Worm (Caenorhabditis elegans) whole organism, L2 larva: ENCODE measurements around the gene C33C12.11.

Source experiments
- C34F6.9 ChIP-seq: fragments of 150-350 bp; optimal IDR thresholded peaks from 2 replicates; lab custom pipeline; 2014; ENCODE audit warnings: missing biosample characterization, missing genetic modification characterization
- F13H6.1 ChIP-seq: sonication (generic microtip); optimal IDR thresholded peaks from 2 replicates; lab custom pipeline; 2016; ENCODE audit warnings: missing genetic modification characterization, missing compliant biosample characterization
- R02D3.7 ChIP-seq: fragments of 150-350 bp; optimal IDR thresholded peaks from 2 replicates; lab custom pipeline; 2014; ENCODE audit warnings: missing biosample characterization, missing genetic modification characterization
- Y55F3AM.14 ChIP-seq: fragments of 200-800 bp; sonication (Bioruptor generic); optimal IDR thresholded peaks from 2 replicates; lab custom pipeline; 2018; ENCODE audit warnings: mild to moderate bottlenecking, missing genetic modification characterization, missing compliant biosample characterization
- ZK546.5 ChIP-seq: sonication (generic microtip); optimal IDR thresholded peaks from 2 replicates; lab custom pipeline; 2017; ENCODE audit warnings: missing biosample characterization, missing genetic modification characterization
- alr-1 ChIP-seq: fragments of 150-350 bp; optimal IDR thresholded peaks from 2 replicates; lab custom pipeline; 2014; ENCODE audit warnings: missing biosample characterization, missing genetic modification characterization
- aly-2 ChIP-seq: fragments of 150-350 bp; optimal IDR thresholded peaks from 2 replicates; lab custom pipeline; 2014; ENCODE audit warnings: missing biosample characterization, missing genetic modification characterization
- ama-1 ChIP-seq: fragments of 150-350 bp; optimal IDR thresholded peaks from 2 replicates; lab custom pipeline; 2018; ENCODE audit warnings: inconsistent platforms
- blmp-1 ChIP-seq: sonication (generic microtip); optimal IDR thresholded peaks from 2 replicates; lab custom pipeline; 2017; ENCODE audit warnings: missing genetic modification characterization, mild to moderate bottlenecking, missing compliant biosample characterization, antibody characterized with exemption, moderate library complexity; ENCODE audit not compliant: insufficient read depth
- ceh-16 ChIP-seq: fragments of 150-350 bp; optimal IDR thresholded peaks from 2 replicates; lab custom pipeline; 2014; ENCODE audit warnings: missing biosample characterization, missing genetic modification characterization
- ceh-82 ChIP-seq: fragments of 150-350 bp; optimal IDR thresholded peaks from 2 replicates; lab custom pipeline; 2014; ENCODE audit warnings: missing biosample characterization, missing genetic modification characterization
- crh-2 ChIP-seq: sonication (generic microtip); optimal IDR thresholded peaks from 2 replicates; lab custom pipeline; 2017; ENCODE audit warnings: missing biosample characterization, missing genetic modification characterization
- dmd-4 ChIP-seq: sonication (generic microtip); optimal IDR thresholded peaks from 2 replicates; lab custom pipeline; 2017; ENCODE audit warnings: missing biosample characterization, missing genetic modification characterization
- egl-27 ChIP-seq: sonication (generic microtip); optimal IDR thresholded peaks from 3 replicates; lab custom pipeline; 2017; ENCODE audit warnings: missing biosample characterization, missing genetic modification reagents, missing genetic modification characterization
- elt-1 ChIP-seq: fragments of 150-350 bp; optimal IDR thresholded peaks from 2 replicates; lab custom pipeline; 2014; ENCODE audit warnings: missing biosample characterization, missing genetic modification characterization
- elt-3 ChIP-seq: sonication (generic microtip); optimal IDR thresholded peaks from 2 replicates; lab custom pipeline; 2017; ENCODE audit warnings: missing biosample characterization, missing genetic modification characterization
- fos-1 ChIP-seq: fragments of 150-350 bp; optimal IDR thresholded peaks from 2 replicates; lab custom pipeline; 2014; ENCODE audit warnings: missing biosample characterization, missing genetic modification characterization
- gmeb-1 ChIP-seq: fragments of 150-350 bp; optimal IDR thresholded peaks from 2 replicates; lab custom pipeline; 2014; ENCODE audit warnings: missing biosample characterization, missing genetic modification characterization
- lin-13 ChIP-seq: fragments of 150-350 bp; optimal IDR thresholded peaks from 2 replicates; lab custom pipeline; 2014; ENCODE audit warnings: missing biosample characterization, missing genetic modification reagents, missing genetic modification characterization
- lsy-2 ChIP-seq, 2 experiments: fragments of 150-350 bp in 1 of 2; sonication (generic microtip) in 1 of 2; optimal IDR thresholded peaks; 2 replicates each; lab custom pipeline; 2014 to 2017; ENCODE audit warnings: missing biosample characterization in 2 of 2, missing genetic modification characterization in 2 of 2
- mab-5 ChIP-seq: fragments of 150-350 bp; optimal IDR thresholded peaks from 2 replicates; lab custom pipeline; 2014; ENCODE audit warnings: missing biosample characterization, missing genetic modification characterization
- mbf-1 ChIP-seq: sonication (generic microtip); optimal IDR thresholded peaks from 2 replicates; lab custom pipeline; 2017; ENCODE audit warnings: missing biosample characterization, missing genetic modification characterization
- mdl-1 ChIP-seq, 2 experiments: fragments of 150-350 bp in 1 of 2; sonication (generic microtip) in 1 of 2; optimal IDR thresholded peaks; 2 replicates each; lab custom pipeline; 2017; ENCODE audit warnings: missing biosample characterization in 2 of 2, missing genetic modification characterization in 2 of 2
- nhr-10 ChIP-seq: sonication (generic microtip); optimal IDR thresholded peaks from 2 replicates; lab custom pipeline; 2017; ENCODE audit warnings: missing biosample characterization, missing genetic modification characterization
- nhr-11 ChIP-seq: fragments of 150-350 bp; optimal IDR thresholded peaks from 2 replicates; lab custom pipeline; 2014; ENCODE audit warnings: missing biosample characterization, missing genetic modification characterization
- nhr-12 ChIP-seq: fragments of 150-350 bp; optimal IDR thresholded peaks from 2 replicates; lab custom pipeline; 2014; ENCODE audit warnings: missing biosample characterization, missing genetic modification characterization
- nhr-129 ChIP-seq: fragments of 150-350 bp; optimal IDR thresholded peaks from 2 replicates; lab custom pipeline; 2014; ENCODE audit warnings: missing biosample characterization, missing genetic modification characterization
- nhr-21 ChIP-seq: fragments of 150-350 bp; optimal IDR thresholded peaks from 2 replicates; lab custom pipeline; 2014; ENCODE audit warnings: missing biosample characterization, missing genetic modification characterization
- nhr-237 ChIP-seq: fragments of 150-350 bp; optimal IDR thresholded peaks from 2 replicates; lab custom pipeline; 2014; ENCODE audit warnings: missing biosample characterization, missing genetic modification characterization
- nhr-25 ChIP-seq: fragments of 150-350 bp; sonication (generic microtip); optimal IDR thresholded peaks from 3 replicates; lab custom pipeline; 2014; ENCODE audit warnings: missing biosample characterization, missing genetic modification characterization
- nhr-6 ChIP-seq: fragments of 150-350 bp; optimal IDR thresholded peaks from 2 replicates; lab custom pipeline; 2014; ENCODE audit warnings: missing biosample characterization, missing genetic modification characterization
- nhr-77 ChIP-seq: fragments of 150-350 bp; optimal IDR thresholded peaks from 2 replicates; lab custom pipeline; 2014; ENCODE audit warnings: missing biosample characterization, missing genetic modification characterization
- peb-1 ChIP-seq: fragments of 150-350 bp; optimal IDR thresholded peaks from 2 replicates; lab custom pipeline; 2014; ENCODE audit warnings: missing biosample characterization, missing genetic modification characterization
- sem-4 ChIP-seq: fragments of 150-350 bp; optimal IDR thresholded peaks from 2 replicates; lab custom pipeline; 2014; ENCODE audit warnings: missing biosample characterization, missing genetic modification reagents, missing genetic modification characterization
- skn-1 ChIP-seq: sonication (generic microtip); optimal IDR thresholded peaks from 2 replicates; lab custom pipeline; 2017; ENCODE audit warnings: missing biosample characterization, missing genetic modification characterization
- sma-3 ChIP-seq: sonication (generic microtip); optimal IDR thresholded peaks from 2 replicates; lab custom pipeline; 2016; ENCODE audit warnings: missing genetic modification reagents, missing genetic modification characterization, missing compliant biosample characterization
- sma-9 ChIP-seq, 2 experiments: fragments of 150-350 bp in 1 of 2; sonication (generic microtip) in 1 of 2; optimal IDR thresholded peaks; 2 replicates each; lab custom pipeline; 2014 to 2016; ENCODE audit warnings: missing genetic modification characterization in 2 of 2, mild to moderate bottlenecking in 1 of 2, missing biosample characterization in 1 of 2, missing compliant biosample characterization in 1 of 2, missing genetic modification reagents in 1 of 2, moderate library complexity in 1 of 2
- snpc-4 ChIP-seq: fragments of 150-350 bp; optimal IDR thresholded peaks from 2 replicates; lab custom pipeline; 2014; ENCODE audit warnings: missing biosample characterization, missing genetic modification characterization
- unc-39 ChIP-seq: fragments of 150-350 bp; optimal IDR thresholded peaks from 2 replicates; lab custom pipeline; 2014; ENCODE audit warnings: missing biosample characterization, missing genetic modification characterization
- unc-55 ChIP-seq: fragments of 150-350 bp; sonication (generic microtip); optimal IDR thresholded peaks from 3 replicates; lab custom pipeline; 2014; ENCODE audit warnings: missing biosample characterization, missing genetic modification reagents, missing genetic modification characterization
- unc-62 ChIP-seq: fragments of 150-350 bp; optimal IDR thresholded peaks from 2 replicates; lab custom pipeline; 2014; ENCODE audit warnings: missing biosample characterization, missing genetic modification reagents, missing genetic modification characterization
- zag-1 ChIP-seq: fragments of 150-350 bp; optimal IDR thresholded peaks from 2 replicates; lab custom pipeline; 2014; ENCODE audit warnings: missing biosample characterization, missing genetic modification characterization
- ztf-1 ChIP-seq: fragments of 200-800 bp; sonication (Bioruptor generic); conservative IDR thresholded peaks from 2 replicates; pipeline ENCODE4 v1.3.6; 2022; ENCODE audit warnings: missing genetic modification characterization, missing compliant biosample characterization
- ztf-11 ChIP-seq: sonication (generic microtip); optimal IDR thresholded peaks from 2 replicates; lab custom pipeline; 2017; ENCODE audit warnings: missing biosample characterization, missing genetic modification characterization
- ztf-4 ChIP-seq: fragments of 150-350 bp; optimal IDR thresholded peaks from 2 replicates; lab custom pipeline; 2014; ENCODE audit warnings: missing biosample characterization, missing genetic modification characterization

C33C12.11 gene

ce11 chrII:2197555-2198288 is 34.1 kb upstream of the C33C12.11 start, which contains the start of gene C33C12.1:
TSS of gene C33C12.1 (plus strand) at chrII:2198238.
- TF ChIP-seq egl-27, result no peak
- TF ChIP-seq elt-3 (tag; lab: Kevin White, UChicago), result no peak
- TF ChIP-seq mbf-1 (tag; lab: Kevin White, UChicago), result no peak
- no peak for TF ChIP-seq nhr-10
- TF ChIP-seq unc-62 (GFP tag; lab: Kevin White, UChicago), result no peak
- TF ChIP-seq sem-4, result no peak
- TF ChIP-seq nhr-129 (tag; lab: Kevin White, UChicago), result peak; percentile 48
- TF ChIP-seq dmd-4 (tag; lab: Kevin White, UChicago), result no peak
- TF ChIP-seq crh-2 (tag; lab: Kevin White, UChicago), result no peak
- TF ChIP-seq R02D3.7 (tag; lab: Kevin White, UChicago), result no peak
- no peak for TF ChIP-seq ceh-16 (tag; lab: Kevin White, UChicago)
- TF ChIP-seq nhr-12, result no peak
- TF ChIP-seq gmeb-1 (tag; lab: Kevin White, UChicago), result no peak
- TF ChIP-seq ama-1 (lab: Kevin White, UChicago), result no peak
- no peak for TF ChIP-seq unc-39 (tag; lab: Kevin White, UChicago)
- TF ChIP-seq sma-9 (GFP tag; optimal IDR thresholded peaks at IDR 0.05; lab: Kevin White, UChicago), result no peak
- no peak for TF ChIP-seq sma-9 (tag; optimal IDR thresholded peaks at IDR 0.05; lab: Kevin White, UChicago)
- TF ChIP-seq unc-55 (GFP tag; lab: Kevin White, UChicago), result peak; percentile 20
- TF ChIP-seq lin-13 (GFP tag; lab: Kevin White, UChicago), result no peak
- no peak for TF ChIP-seq ztf-1 (GFP tag; lab: Robert Waterston, UW)
- no peak for TF ChIP-seq fos-1 (tag; lab: Kevin White, UChicago)
- no peak for TF ChIP-seq peb-1 (tag; lab: Kevin White, UChicago)
- TF ChIP-seq nhr-6 (tag; lab: Kevin White, UChicago), result no peak
- no peak for TF ChIP-seq ZK546.5 (tag; lab: Kevin White, UChicago)
- no peak for TF ChIP-seq Y55F3AM.14 (GFP tag; lab: Kevin White, UChicago)
- TF ChIP-seq blmp-1 (tag; lab: Kevin White, UChicago), result no peak
- TF ChIP-seq nhr-21 (tag; lab: Kevin White, UChicago), result no peak
- TF ChIP-seq nhr-25, result no peak
- no peak for TF ChIP-seq aly-2 (tag; lab: Kevin White, UChicago)
- no peak for TF ChIP-seq alr-1 (tag; lab: Kevin White, UChicago)
- no peak for TF ChIP-seq nhr-77 (tag; lab: Kevin White, UChicago)
- TF ChIP-seq mab-5 (tag; lab: Kevin White, UChicago), result no peak
- TF ChIP-seq nhr-11, result no peak
- no peak for TF ChIP-seq snpc-4 (tag; lab: Kevin White, UChicago)
- TF ChIP-seq C34F6.9 (tag; lab: Kevin White, UChicago), result peak; percentile 32
- no peak for TF ChIP-seq sma-3
- no peak for TF ChIP-seq ztf-11 (tag; lab: Kevin White, UChicago)
- peak; percentile 22 for TF ChIP-seq zag-1
- TF ChIP-seq F13H6.1 (tag; lab: Kevin White, UChicago), result no peak
- TF ChIP-seq elt-1 (tag; lab: Kevin White, UChicago), result no peak
- TF ChIP-seq skn-1 (tag; lab: Kevin White, UChicago), result no peak
- TF ChIP-seq lsy-2 (tag; optimal IDR thresholded peaks at IDR 0.05; lab: Kevin White, UChicago), result peak in 1 of 2 experiments; percentile 22
- peak in 1 of 2 experiments; percentile 18 for TF ChIP-seq mdl-1 (tag; optimal IDR thresholded peaks at IDR 0.05; lab: Kevin White, UChicago)
- no peak for TF ChIP-seq nhr-237 (tag; lab: Kevin White, UChicago)
- TF ChIP-seq ceh-82 (tag; lab: Kevin White, UChicago), result no peak
- no peak for TF ChIP-seq ztf-4 (tag; lab: Kevin White, UChicago)
